Worm (Caenorhabditis elegans) whole organism, young adult: ENCODE results near the gene best-19.

Experiments
- B0336.3 ChIP-seq: fragments of 200-800 bp; sonication (Bioruptor generic); IDR thresholded peaks from 2 replicates; pipeline ENCODE4 v1.3.6; 2022; ENCODE audit warnings: missing genetic modification characterization, missing compliant biosample characterization
- K12H6.12 ChIP-seq: fragments of 200-800 bp; sonication (Bioruptor generic); optimal IDR thresholded peaks from 2 replicates; lab custom pipeline; 2018; ENCODE audit warnings: mild to moderate bottlenecking, missing genetic modification characterization, missing compliant biosample characterization
- madf-6 ChIP-seq: fragments of 200-800 bp; sonication (Bioruptor generic); IDR thresholded peaks from 2 replicates; pipeline ENCODE4 v1.3.6; 2022; ENCODE audit warnings: missing genetic modification reagents, missing genetic modification characterization, missing compliant biosample characterization
- nhr-90 ChIP-seq: sonication (generic microtip); optimal IDR thresholded peaks from 2 replicates; lab custom pipeline; 2016; ENCODE audit warnings: missing genotype, mild to moderate bottlenecking, missing genetic modification characterization, missing compliant biosample characterization

Gene best-19

ce11 chrIV:330523-330922 lies 47.1 kb downstream of the best-19 start, which contains the start of gene F18F11.4 (continued):
- TF ChIP-seq nhr-90 (tag; lab: Kevin White, UChicago) (no peak), B0336.3 (GFP tag; lab: Robert Waterston, UW) (no peak), K12H6.12 (tag; lab: Kevin White, UChicago) (no peak), madf-6 (GFP tag; lab: Robert Waterston, UW) (no peak)
